Fruit fly (Drosophila melanogaster): ENCODE results near the gene CG7290.

Gene CG7290

DNA sequence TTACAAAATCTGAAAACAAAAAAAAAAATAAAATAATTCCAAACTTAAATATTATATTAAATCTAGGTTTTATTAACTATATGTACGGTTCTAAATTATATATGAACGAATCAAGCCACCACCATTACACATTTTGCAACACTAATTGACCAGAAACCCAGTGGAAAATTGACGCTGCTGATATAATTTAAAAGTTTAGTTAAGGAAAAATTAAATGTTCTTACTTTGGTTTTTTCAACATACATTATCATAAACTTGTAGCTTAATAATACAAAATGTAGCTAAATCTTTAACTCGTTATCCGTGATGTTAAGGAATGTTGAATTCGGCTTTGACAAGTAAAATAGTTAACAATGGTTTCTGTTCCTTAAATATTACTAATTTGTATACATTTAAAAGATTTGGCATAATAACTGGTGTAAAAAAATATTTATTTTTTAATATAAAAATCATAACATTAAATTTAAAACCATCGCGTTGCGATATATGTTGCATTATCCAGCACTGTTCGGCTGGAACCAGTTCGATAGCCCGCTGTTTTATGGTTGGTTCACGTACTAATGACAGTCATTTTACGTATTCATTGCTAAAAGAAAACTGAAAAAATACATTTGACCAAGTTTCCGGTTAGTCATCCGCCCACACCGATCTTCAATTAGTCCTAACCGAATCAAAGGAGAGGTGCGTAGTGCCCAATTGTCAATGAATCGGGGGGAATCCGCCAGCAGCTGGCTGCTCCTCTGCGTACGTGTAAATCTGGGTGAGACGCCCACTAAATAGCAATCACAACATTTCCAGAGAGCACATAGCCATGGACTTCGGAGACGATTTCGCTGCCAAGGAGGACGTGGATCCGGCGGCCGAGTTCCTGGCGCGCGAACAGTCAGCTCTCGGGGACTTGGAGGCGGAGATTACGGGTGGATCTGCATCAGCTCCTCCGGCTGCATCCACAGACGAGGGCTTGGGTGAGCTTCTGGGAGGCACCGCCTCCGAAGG is 36.4 kb upstream of the CG7290 start:
- TF ChIP-seq tai (GFP tag; optimal IDR thresholded peaks at IDR 0.05) = no peak
- TF ChIP-seq Hnf4 (GFP tag; optimal IDR thresholded peaks at IDR 0.05) = peak; percentile 53
- TF ChIP-seq pan (optimal IDR thresholded peaks at IDR 0.05) = no peak
- peak; percentile 6 for TF ChIP-seq sage (GFP tag; optimal IDR thresholded peaks at IDR 0.05)
- TF ChIP-seq brk (GFP tag; optimal IDR thresholded peaks at IDR 0.05) = peak; percentile 67
- no peak for TF ChIP-seq Dfd (GFP tag; optimal IDR thresholded peaks at IDR 0.05)
- TF ChIP-seq jim (GFP tag; optimal IDR thresholded peaks at IDR 0.05) = no peak
- no peak for TF ChIP-seq Rel (GFP tag; optimal IDR thresholded peaks at IDR 0.05)
- TF ChIP-seq Rel (tag; optimal IDR thresholded peaks at IDR 0.05) = no peak
- peak; percentile 36 for TF ChIP-seq fru (GFP tag; optimal IDR thresholded peaks at IDR 0.05)
- no peak for TF ChIP-seq GATAd (GFP tag; optimal IDR thresholded peaks at IDR 0.05)
- no peak for TF ChIP-seq br (GFP tag; optimal IDR thresholded peaks at IDR 0.05)
- TF ChIP-seq dsf (GFP tag; optimal IDR thresholded peaks at IDR 0.05; ENCODE audit: borderline replicate concordance) = peak; percentile 49
- no peak for TF ChIP-seq CrebA (GFP tag; optimal IDR thresholded peaks at IDR 0.05; ENCODE audit: borderline replicate concordance)
- TF ChIP-seq foxo (GFP tag; optimal IDR thresholded peaks at IDR 0.05) = peak in 1 of 2 experiments; percentile 62
- TF ChIP-seq usp (GFP tag; optimal IDR thresholded peaks at IDR 0.05) = no peak
- TF ChIP-seq Sp1 (GFP tag; optimal IDR thresholded peaks at IDR 0.05) = peak; percentile 68
- no peak for TF ChIP-seq Vsx2 (GFP tag; optimal IDR thresholded peaks at IDR 0.05; ENCODE audit: partially characterized antibody)
- no peak for TF ChIP-seq Hr78 (GFP tag; optimal IDR thresholded peaks at IDR 0.05)
- TF ChIP-seq sv (GFP tag; optimal IDR thresholded peaks at IDR 0.05) = peak; percentile 33
- peak; percentile 48 for TF ChIP-seq psq (GFP tag; optimal IDR thresholded peaks at IDR 0.05)
- peak; percentile 30 for TF ChIP-seq woc (GFP tag; optimal IDR thresholded peaks at IDR 0.05)
- TF ChIP-seq CG9705 (GFP tag; optimal IDR thresholded peaks at IDR 0.05) = peak; percentile 26
- no peak for TF ChIP-seq Myc (optimal IDR thresholded peaks at IDR 0.05)
- TF ChIP-seq Dif (GFP tag; optimal IDR thresholded peaks at IDR 0.05; ENCODE audit: partially characterized antibody) = no peak
- no peak for TF ChIP-seq lola (GFP tag; optimal IDR thresholded peaks at IDR 0.05)
- no peak for TF ChIP-seq Abd-B (GFP tag; optimal IDR thresholded peaks at IDR 0.05)
- TF ChIP-seq h (GFP tag; optimal IDR thresholded peaks at IDR 0.05) = peak; percentile 26
- peak; percentile 46 for TF ChIP-seq Hr83 (GFP tag; optimal IDR thresholded peaks at IDR 0.05; ENCODE audit: poor library complexity, severe bottlenecking)
- TF ChIP-seq OdsH (GFP tag; optimal IDR thresholded peaks at IDR 0.05) = peak; percentile 38
- peak; percentile 45 for TF ChIP-seq dmrt93B (GFP tag; optimal IDR thresholded peaks at IDR 0.05)
- no peak for TF ChIP-seq Jra (GFP tag; optimal IDR thresholded peaks at IDR 0.05)
- TF ChIP-seq Mio (GFP tag; optimal IDR thresholded peaks at IDR 0.05) = no peak
- no peak for TF ChIP-seq dl (GFP tag; optimal IDR thresholded peaks at IDR 0.05; ENCODE audit: insufficient read depth in 1 of 2, partially characterized antibody in 2 of 2)
- TF ChIP-seq N (GFP tag; optimal IDR thresholded peaks at IDR 0.05) = no peak
- TF ChIP-seq ey (GFP tag; optimal IDR thresholded peaks at IDR 0.05) = peak; percentile 6
- peak; percentile 60 for TF ChIP-seq HLH106 (tag; optimal IDR thresholded peaks at IDR 0.05)
- TF ChIP-seq rgr (GFP tag; optimal IDR thresholded peaks at IDR 0.05) = peak; percentile 58
- no peak for TF ChIP-seq CG32264 (GFP tag; optimal IDR thresholded peaks at IDR 0.05)

DNA sequence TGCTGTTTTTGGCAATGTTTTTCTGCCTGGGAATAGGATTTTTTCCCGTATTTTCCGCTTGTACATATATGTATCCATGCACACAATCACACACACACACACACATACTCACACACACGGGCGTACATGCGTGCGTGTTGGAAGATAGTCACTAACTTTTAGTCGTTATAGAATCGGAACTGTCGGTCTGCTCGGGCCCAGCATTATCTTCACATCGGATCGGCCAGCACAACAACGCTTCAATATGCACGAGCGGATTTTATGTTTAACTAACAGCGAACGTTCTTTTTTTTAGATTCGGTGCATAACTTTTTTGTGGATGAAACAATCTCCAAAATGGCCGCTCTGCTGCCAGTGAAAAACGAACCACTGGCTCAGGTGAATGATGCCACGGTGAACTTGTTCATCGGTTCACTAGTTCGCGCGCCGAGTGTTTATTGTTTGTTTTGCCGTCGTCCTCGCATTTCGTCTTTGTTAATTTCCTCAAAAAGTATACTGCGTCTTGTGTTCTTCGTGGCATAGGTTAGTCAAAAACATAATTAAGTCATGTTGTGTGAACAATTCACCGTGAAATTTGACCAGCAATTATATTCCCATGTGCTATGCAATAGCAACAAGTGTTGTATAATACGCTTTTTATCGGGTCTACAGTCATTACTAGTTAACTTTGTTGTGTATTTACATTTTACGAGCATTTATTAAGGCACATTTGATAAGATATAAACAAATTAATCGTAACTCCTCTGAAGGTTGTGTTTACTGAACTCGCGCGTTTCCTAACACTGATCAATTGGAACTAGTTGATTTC is 35.5 kb upstream of the CG7290 start, which contains the start of the genes CG6951 and CG17233:
CG6951 (plus strand) TSS at position 105 of the 808 bp plus-strand sequence.
CG17233 (minus strand) TSS at position 741 of the 808 bp plus-strand sequence.
- peak; percentile 47 for TF ChIP-seq Vsx2 (GFP tag; optimal IDR thresholded peaks at IDR 0.05; ENCODE audit: partially characterized antibody)
- TF ChIP-seq Rel (GFP tag; optimal IDR thresholded peaks at IDR 0.05) = no peak
- peak; percentile 20 for TF ChIP-seq Rel (tag; optimal IDR thresholded peaks at IDR 0.05)
- no peak for TF ChIP-seq rgr (GFP tag; optimal IDR thresholded peaks at IDR 0.05)
